Fruit fly (Drosophila melanogaster) Kc167 (cell line): ENCODE results near the gene CG17193.

Experiments
- Myc ChIP-seq: fragments of >200 bp; optimal IDR thresholded peaks from 2 replicates; lab custom pipeline; 2017; ENCODE audit warnings: missing external identifiers
- Sin3A ChIP-seq: fragments of >200 bp; optimal IDR thresholded peaks from 2 replicates; lab custom pipeline; 2018; ENCODE audit warnings: missing external identifiers
- h ChIP-seq: fragments of >200 bp; optimal IDR thresholded peaks from 3 replicates; lab custom pipeline; 2018; ENCODE audit warnings: missing external identifiers
- insv ChIP-seq: fragments of >200 bp; optimal IDR thresholded peaks from 3 replicates; lab custom pipeline; 2018; ENCODE audit warnings: missing external identifiers
- psq ChIP-seq: fragments of >200 bp; optimal IDR thresholded peaks from 2 replicates; lab custom pipeline; 2017; ENCODE audit warnings: missing external identifiers
- ttk ChIP-seq: sonication (Bioruptor generic); optimal IDR thresholded peaks from 2 replicates; lab custom pipeline; 2017; ENCODE audit warnings: missing external identifiers

Gene CG17193

dm6 chr3R:19996433-19996832, 59.5 kb downstream of the CG17193 start:
- no peak for TF ChIP-seq ttk
- TF ChIP-seq insv (lab: Kevin White, UChicago): no peak
- no peak for TF ChIP-seq Sin3A
- TF ChIP-seq h (lab: Kevin White, UChicago): no peak
- TF ChIP-seq psq (lab: Kevin White, UChicago): no peak
- TF ChIP-seq Myc: no peak

DNA sequence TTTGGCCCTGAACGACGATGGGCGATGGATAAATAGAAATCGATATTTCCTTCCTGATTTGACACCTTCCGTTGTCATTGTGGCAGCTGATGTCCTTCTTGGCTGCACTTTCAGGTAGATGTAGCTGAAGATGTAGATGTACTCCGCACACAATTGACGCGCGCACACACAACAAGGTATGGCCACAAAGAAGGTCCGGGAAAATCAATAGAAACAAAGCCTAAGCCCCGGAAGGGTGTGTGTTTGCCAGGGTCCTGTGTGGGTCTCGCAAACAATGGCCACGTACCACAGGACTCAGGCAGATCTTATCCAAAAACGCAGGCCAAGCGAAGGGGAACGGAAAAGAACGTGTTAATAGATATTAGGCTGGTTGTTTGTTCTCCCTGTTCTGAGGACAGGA, 60.5 kb downstream of the CG17193 start:
- TF ChIP-seq ttk: no peak
- no peak for TF ChIP-seq psq (lab: Kevin White, UChicago)
- no peak for TF ChIP-seq Myc
